Fruit fly (Drosophila melanogaster): ENCODE measurements around the gene CG5096.

dm6 chr2L:10413251-10414127, 31.4 kb downstream of the CG5096 start, which contains the start of the genes CG5355 and Klp31E:
- TF ChIP-seq Abd-B (GFP tag; optimal IDR thresholded peaks at IDR 0.05) (no peak), fru (GFP tag; optimal IDR thresholded peaks at IDR 0.05) (no peak), h (GFP tag; optimal IDR thresholded peaks at IDR 0.05) (no peak), rgr (GFP tag; optimal IDR thresholded peaks at IDR 0.05) (no peak), Myc (optimal IDR thresholded peaks at IDR 0.05) (no peak), CG9705 (GFP tag; optimal IDR thresholded peaks at IDR 0.05) (peak; percentile 44), tai (GFP tag; optimal IDR thresholded peaks at IDR 0.05) (peak; percentile 5), Mio (GFP tag; optimal IDR thresholded peaks at IDR 0.05) (no peak), Hr83 (GFP tag; optimal IDR thresholded peaks at IDR 0.05; ENCODE audit: poor library complexity, severe bottlenecking) (peak; percentile 49), GATAd (GFP tag; optimal IDR thresholded peaks at IDR 0.05) (no peak)
